Fruit fly (Drosophila melanogaster) whole organism, embryonic: ENCODE measurements around the gene GCS2beta.

Source experiments
- CG18476 ChIP-seq: fragments of 200-800 bp; sonication (Bioruptor generic); optimal IDR thresholded peaks from 2 replicates; lab custom pipeline; 2016; ENCODE audit warnings: missing biosample characterization, mild to moderate bottlenecking, missing genetic modification characterization
- CG2678 ChIP-seq: fragments of 200-800 bp; sonication (Bioruptor generic); optimal IDR thresholded peaks from 3 replicates; lab custom pipeline; 2019; ENCODE audit warnings: missing biosample characterization, mild to moderate bottlenecking, missing genetic modification characterization, moderate library complexity
- CG2712 ChIP-seq: fragments of 200-800 bp; optimal IDR thresholded peaks from 3 replicates; lab custom pipeline; 2019; ENCODE audit warnings: missing biosample characterization, mild to moderate bottlenecking, missing genetic modification characterization, moderate library complexity
- CG33213 ChIP-seq: fragments of 200-800 bp; sonication (Bioruptor generic); optimal IDR thresholded peaks from 3 replicates; lab custom pipeline; 2016; ENCODE audit warnings: missing biosample characterization, missing genetic modification characterization
- CG6175 ChIP-seq: fragments of 200-800 bp; sonication (Bioruptor generic); IDR thresholded peaks from 3 replicates; pipeline ENCODE4 v1.3.6; 2022; ENCODE audit warnings: missing biosample characterization, missing genetic modification characterization
- GATAe ChIP-seq: fragments of 200-800 bp; sonication (Bioruptor generic); conservative IDR thresholded peaks from 2 replicates; pipeline ENCODE4 v1.3.6; 2022; ENCODE audit warnings: missing biosample characterization, missing genetic modification characterization
- Side ChIP-seq: fragments of 200-800 bp; sonication (Bioruptor generic); optimal IDR thresholded peaks from 2 replicates; lab custom pipeline; 2016; ENCODE audit warnings: missing biosample characterization, missing genetic modification characterization
- lola ChIP-seq, 3 experiments: fragments of >200 bp in 2 of 3; fragments of 200-800 bp in 1 of 3; sonication (Bioruptor generic) in 1 of 3; optimal IDR thresholded peaks; 2 replicates each; lab custom pipeline; 2017 to 2019; ENCODE audit warnings: missing biosample characterization in 3 of 3, missing genetic modification characterization in 3 of 3, mild to moderate bottlenecking in 1 of 3, moderate library complexity in 1 of 3
- ttk ChIP-seq: fragments of 200-800 bp; sonication (Bioruptor generic); IDR thresholded peaks from 2 replicates; pipeline ENCODE4 v2.1.2; 2022; ENCODE audit warnings: missing biosample characterization, missing genetic modification characterization

- TF ChIP-seq CG2678 (peak; percentile 94), Side (peak; percentile 71), CG6175 (0 out of 3 replicates have a peak, but pooled peaks have one; percentile 34), CG33213 (GFP tag; lab: Kevin White, UChicago) (peak; percentile 61), GATAe (peak; percentile 39; the same call in 1 of the 2 replicates), ttk (GFP tag; lab: Robert Waterston, UW) (peak; percentile 86), lola (GFP tag; optimal IDR thresholded peaks at IDR 0.05; lab: Kevin White, UChicago) (peak in 1 of 3 experiments; percentile 94), CG2712 (peak; percentile 96), CG18476 (GFP tag; lab: Kevin White, UChicago) (peak; percentile 82)
These were observed 30.1 kb upstream of the GCS2beta start for dm6 chr2L:17514090-17514715.
